Worm (Caenorhabditis elegans): ENCODE data around the gene Y54G2A.19.
"Not testable (repeated sequence)": the region's sequence is repeated elsewhere in the genome, so short reads cannot be mapped to it uniquely, and the experiment has no call there.

Gene Y54G2A.19

DNA sequence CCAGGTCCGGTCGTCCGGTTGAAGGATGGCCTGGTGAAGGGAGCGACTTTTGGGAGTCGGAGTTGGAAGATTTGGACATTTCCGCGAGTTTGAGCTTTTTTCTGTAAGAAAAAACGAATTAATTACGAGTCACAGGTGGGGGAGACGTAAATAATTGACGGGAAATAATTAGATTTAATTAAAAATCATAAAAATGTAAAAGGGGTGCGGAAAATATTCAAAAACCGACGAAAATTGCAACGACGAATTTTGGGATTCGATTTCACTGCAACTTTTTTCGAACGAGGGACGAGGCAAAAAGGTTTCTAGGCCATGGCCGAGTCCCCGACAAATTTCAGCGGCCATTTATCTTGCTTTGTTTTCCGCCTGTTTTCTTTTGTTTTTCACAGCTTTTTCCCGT lies at the start of gene Y54G2A.19:
Y54G2A.19 (minus strand) TSS at position 101 of the 400 bp plus-strand sequence.
- TF ChIP-seq him-1, W03F9.2, dao-5 (tag; optimal IDR thresholded peaks at IDR 0.05): not testable (repeated sequence)

DNA sequence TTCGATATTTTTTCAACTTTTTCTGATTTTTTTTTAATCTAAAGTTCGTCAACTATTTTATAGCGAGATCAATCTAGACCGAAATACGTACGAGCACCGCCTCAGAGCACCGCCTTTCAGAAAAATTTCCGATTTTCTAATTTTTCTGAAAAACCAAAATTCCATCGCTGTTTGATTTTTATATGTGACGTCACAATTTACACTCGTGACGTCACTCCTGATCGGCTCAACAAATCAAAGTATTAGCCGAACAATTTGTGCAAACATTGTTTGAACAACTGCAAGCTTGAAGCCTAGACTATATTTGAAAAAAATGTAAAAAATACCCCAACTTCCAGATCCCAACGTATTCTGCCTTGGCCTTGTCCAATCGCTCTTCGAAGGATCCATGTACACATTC lies 40.7 kb upstream of the Y54G2A.19 start:
- TF ChIP-seq W03F9.2 (tag; optimal IDR thresholded peaks at IDR 0.05), result no peak
- no peak for TF ChIP-seq dao-5 (tag; optimal IDR thresholded peaks at IDR 0.05)
- TF ChIP-seq him-1 (tag; optimal IDR thresholded peaks at IDR 0.05), result no peak

DNA sequence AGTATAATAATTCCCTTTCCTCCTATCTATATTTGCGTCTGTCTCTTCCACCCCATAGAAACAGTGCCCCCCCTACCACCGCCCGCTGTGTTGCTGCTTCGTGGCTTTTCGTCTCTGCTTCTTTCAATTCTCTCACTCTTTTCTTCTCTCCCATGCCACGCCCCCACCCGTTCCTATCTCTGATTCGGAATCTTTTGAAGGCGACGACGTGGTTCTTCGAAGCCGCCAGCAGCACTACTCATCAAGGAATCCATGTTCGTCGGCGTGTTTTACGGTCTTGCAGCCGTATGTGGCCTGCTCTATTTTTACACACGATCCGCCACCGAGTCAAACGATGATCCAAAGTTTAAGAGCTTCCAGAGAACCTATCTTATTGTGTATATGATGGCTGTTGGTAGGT lies 36.7 kb upstream of the Y54G2A.19 start, which contains the start of gene samt-1:
samt-1 (plus strand) TSS at position 176 of the 400 bp plus-strand sequence.
- TF ChIP-seq W03F9.2 (tag; optimal IDR thresholded peaks at IDR 0.05), result no peak
- no peak for TF ChIP-seq dao-5 (tag; optimal IDR thresholded peaks at IDR 0.05)
- TF ChIP-seq him-1 (tag; optimal IDR thresholded peaks at IDR 0.05), result no peak

DNA sequence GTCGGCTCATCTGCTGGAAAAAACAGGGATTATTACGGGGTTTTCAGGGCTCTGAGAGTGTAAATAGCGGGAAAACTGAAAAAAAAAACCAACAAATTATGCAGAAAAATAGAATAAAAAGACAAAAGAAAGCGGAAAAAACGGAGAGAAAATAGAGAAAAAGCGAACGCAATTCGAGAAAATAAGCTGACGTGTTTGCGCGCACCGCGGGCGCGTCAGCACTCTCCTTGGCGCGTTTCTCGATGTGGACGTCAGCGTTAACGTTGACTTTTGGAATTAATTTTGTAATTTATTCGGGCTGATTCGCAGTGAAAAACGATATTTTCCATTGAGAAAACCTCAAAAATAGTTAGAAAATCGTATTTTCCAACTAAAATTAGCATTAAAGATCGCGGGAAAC lies 33.9 kb upstream of the Y54G2A.19 start, which contains the start of gene manf-1:
manf-1 (minus strand) TSS at position 13 of the 400 bp plus-strand sequence.
- TF ChIP-seq W03F9.2 (tag; optimal IDR thresholded peaks at IDR 0.05), result peak; percentile 71
- TF ChIP-seq dao-5 (tag; optimal IDR thresholded peaks at IDR 0.05), result no peak
- TF ChIP-seq him-1 (tag; optimal IDR thresholded peaks at IDR 0.05), result no peak

DNA sequence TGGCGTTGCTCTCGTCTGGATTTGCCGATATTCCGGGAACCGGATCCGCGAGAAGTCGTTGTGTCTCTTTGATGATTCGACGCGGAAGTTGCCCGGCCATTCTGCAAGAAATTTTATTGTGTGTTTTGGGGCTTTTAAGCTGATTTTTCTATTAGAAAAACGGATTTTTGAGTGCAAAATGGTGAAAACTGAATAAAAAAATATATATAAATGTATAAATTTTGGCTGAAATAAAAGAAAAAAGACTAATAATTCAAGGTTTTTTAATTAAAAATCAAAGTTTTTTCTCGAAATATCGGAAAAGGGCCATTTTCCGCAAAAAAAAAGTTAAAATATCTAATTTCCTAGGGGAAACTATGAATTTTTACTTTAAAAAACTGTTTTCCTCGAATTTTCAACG lies 31.1 kb upstream of the Y54G2A.19 start, which contains the start of gene ubc-13:
ubc-13 (minus strand) TSS at position 101 of the 400 bp plus-strand sequence.
- no peak for TF ChIP-seq him-1 (tag; optimal IDR thresholded peaks at IDR 0.05)
- TF ChIP-seq W03F9.2 (tag; optimal IDR thresholded peaks at IDR 0.05), result no peak
- TF ChIP-seq dao-5 (tag; optimal IDR thresholded peaks at IDR 0.05), result no peak

DNA sequence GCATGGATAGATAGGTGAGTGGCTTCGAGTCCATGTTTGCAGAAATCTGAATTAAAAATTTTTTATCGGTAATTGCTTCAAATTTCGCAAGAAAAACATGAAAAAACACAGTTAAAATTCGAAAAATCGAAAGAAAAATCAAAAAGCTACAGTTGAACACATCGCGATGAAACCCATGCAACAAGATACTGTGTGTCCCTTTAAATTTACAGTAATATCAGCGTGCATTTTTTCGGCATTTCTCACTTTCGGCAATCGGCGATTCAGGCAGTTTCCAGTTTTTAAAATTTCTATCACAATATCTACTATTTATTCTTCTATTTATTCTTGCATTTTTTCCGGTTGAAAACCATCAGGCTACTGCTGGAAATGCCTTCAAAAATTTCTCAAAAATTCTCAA lies 27.7 kb upstream of the Y54G2A.19 start, which contains the start of gene fbxc-45:
fbxc-45 (minus strand) TSS at position 48 of the 400 bp plus-strand sequence.
- no peak for TF ChIP-seq W03F9.2 (tag; optimal IDR thresholded peaks at IDR 0.05)
- no peak for TF ChIP-seq dao-5 (tag; optimal IDR thresholded peaks at IDR 0.05)
- TF ChIP-seq him-1 (tag; optimal IDR thresholded peaks at IDR 0.05), result no peak

DNA sequence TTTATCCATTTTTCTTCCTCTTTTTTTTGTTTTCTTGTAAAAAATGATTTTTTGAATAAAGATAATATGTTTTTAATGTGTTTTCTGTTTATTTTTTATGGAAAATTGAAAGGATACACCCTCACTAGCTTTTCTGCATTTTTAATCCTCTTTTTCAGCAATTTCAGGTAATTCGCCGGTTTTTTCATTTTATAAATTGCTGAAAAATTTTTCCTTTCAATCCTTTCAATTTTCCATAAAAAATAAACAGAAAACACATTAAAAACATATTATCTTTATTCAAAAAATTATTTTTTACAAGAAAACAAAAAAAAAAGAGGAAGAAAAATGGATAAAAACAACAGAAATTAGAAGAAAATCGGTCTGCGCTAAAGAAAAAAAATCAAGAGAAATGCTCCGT lies 23.2 kb upstream of the Y54G2A.19 start, which contains the start of gene Y54G2A.50:
Y54G2A.50 (plus strand) TSS at position 301 of the 400 bp plus-strand sequence.
- not testable (repeated sequence) for TF ChIP-seq him-1, W03F9.2, dao-5 (tag; optimal IDR thresholded peaks at IDR 0.05)

DNA sequence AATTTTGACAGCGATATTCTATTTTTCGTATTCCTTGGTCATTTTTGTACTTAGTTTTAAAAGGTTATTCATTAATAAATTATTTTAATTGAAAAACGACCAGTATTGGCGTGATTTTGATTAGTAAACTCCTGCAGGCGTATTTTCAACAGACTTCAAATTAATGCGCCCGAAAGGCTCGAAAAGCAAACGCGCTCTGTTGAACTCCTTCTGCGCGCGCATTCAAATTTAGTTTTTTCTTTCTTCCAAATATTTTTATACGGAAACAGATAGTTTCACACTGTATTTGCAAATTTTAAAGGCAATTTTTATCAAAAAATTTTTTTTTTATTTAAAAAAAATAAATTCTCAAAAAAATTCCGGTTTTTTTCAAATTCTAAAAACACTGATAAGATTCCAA lies 21.5 kb upstream of the Y54G2A.19 start:
- no peak for TF ChIP-seq W03F9.2 (tag; optimal IDR thresholded peaks at IDR 0.05)
- TF ChIP-seq dao-5 (tag; optimal IDR thresholded peaks at IDR 0.05), result no peak
- TF ChIP-seq him-1 (tag; optimal IDR thresholded peaks at IDR 0.05), result no peak

DNA sequence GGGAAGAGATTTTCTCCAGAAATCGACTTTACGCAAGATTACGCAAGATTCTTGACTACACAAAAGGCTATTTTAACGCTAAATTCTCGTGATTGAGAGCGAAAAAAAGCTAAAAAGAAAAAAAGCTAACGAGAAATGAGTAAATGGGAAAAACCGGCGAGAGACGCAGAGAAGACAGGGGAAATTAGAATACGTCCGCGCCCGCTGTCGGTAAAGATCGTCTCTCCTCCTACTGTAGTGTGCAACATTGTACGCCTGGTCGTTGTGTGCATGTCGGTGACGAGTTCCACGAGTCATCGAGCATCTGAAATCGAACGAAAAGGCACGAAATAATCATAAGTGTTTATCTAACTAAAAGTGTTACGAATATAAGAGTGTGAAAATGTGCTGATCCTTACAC lies 20.0 kb upstream of the Y54G2A.19 start:
- TF ChIP-seq W03F9.2 (tag; optimal IDR thresholded peaks at IDR 0.05), result no peak
- no peak for TF ChIP-seq dao-5 (tag; optimal IDR thresholded peaks at IDR 0.05)
- TF ChIP-seq him-1 (tag; optimal IDR thresholded peaks at IDR 0.05), result no peak

DNA sequence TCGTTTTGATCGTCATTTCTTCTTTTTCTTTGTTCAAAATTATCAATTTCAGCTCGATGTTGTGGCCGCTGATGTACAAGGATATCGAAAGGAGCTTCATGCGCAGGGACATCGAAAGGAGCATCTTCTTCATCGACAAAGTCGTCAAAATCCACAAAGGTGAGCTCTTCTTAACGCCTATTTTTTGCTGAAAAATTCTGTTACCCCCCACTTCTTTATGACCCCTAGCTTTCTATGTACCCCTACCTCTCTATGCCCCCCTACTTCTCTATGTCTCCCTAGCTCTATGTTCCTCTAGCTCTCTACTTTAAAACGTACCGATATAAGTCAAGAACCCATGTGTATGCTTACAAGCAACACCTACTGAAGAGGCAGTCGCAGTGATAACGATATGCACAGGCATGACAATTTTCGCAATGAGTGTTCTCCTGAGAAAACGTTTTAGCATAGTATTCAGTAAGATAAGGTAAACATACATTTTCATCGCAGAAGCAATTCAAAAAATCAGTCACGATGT lies 3.2 kb upstream of the Y54G2A.19 start, which contains the start of gene Y54G2A.36:
Y54G2A.36 (plus strand) TSS at position 51 of the 517 bp plus-strand sequence.
- TF ChIP-seq him-1 (tag; optimal IDR thresholded peaks at IDR 0.05), result no peak
- TF ChIP-seq W03F9.2 (tag; optimal IDR thresholded peaks at IDR 0.05), result no peak
- no peak for TF ChIP-seq dao-5 (tag; optimal IDR thresholded peaks at IDR 0.05)

DNA sequence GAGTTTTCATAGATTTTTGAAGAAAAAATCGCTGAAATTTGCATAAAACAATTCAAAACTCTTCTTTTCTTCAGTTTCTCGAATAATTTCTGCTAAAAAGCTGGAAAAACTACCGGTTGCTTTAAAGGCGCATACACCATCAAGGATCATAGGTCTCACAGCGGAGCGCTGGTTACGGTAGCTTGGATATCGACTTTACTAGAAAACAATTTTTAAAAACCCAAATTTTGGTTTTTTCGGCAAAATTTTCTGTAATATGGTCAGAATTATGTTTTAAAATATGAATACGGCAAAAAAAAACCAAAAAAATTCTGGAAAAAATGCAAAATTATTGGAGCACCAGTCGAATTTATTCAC lies 1.1 kb downstream of the Y54G2A.19 start:
- TF ChIP-seq him-1 (tag; optimal IDR thresholded peaks at IDR 0.05) (no peak), dao-5 (tag; optimal IDR thresholded peaks at IDR 0.05) (no peak), W03F9.2 (tag; optimal IDR thresholded peaks at IDR 0.05) (no peak)

DNA sequence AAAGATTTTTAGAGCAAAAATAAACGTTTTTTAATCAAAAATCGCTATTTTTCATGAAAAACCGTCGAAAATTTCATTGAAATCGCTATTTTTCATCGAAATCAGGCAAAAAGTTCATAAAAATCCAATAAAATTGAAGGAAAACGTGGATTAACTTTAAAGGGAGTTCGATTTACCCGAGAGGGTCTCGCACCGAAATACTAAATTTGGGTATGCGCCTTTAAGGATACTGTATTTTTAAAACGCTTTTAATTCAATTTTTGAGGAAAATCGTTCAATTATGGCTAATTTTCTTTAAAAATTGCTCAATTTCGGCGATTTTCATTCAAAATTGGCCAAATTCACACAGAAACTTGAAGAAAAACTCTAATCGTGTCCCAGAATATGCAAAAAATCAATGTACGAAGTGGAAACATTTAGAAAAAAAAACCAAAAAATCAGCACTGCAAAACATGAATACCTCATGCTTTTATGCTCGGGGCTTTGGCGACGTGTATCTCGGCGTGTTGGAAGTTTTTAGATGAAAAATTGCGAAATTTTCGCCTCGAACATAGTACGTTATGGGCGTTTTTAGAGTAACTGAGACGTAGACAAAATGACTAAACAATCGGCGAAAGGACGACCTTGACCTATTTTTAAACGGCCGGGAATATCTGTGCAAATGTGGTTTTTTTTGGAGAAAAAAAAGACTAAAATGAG lies 1.6 kb downstream of the Y54G2A.19 start:
- TF ChIP-seq him-1 (tag; optimal IDR thresholded peaks at IDR 0.05) (no peak), dao-5 (tag; optimal IDR thresholded peaks at IDR 0.05) (no peak), W03F9.2 (tag; optimal IDR thresholded peaks at IDR 0.05) (no peak)

DNA sequence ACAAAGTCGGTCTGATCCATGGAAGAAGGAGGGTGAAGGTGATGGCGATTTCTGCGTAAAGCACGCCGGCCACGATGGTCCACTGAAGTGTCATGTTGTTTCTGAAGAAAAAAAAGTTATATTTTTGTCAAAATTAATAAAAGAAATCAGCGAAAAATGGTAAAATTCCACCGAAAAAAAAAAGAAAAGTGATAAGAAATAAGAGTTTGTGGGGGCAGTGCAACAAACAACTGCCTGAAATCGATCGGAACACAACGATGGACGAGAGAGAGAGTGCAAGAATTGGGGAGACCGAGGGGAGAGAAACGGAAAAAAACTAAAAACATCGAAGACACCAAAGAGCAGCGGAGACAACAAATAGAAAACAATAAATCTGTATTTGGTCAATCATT lies 2.1 kb downstream of the Y54G2A.19 start, which contains the start of gene Y54G2A.18:
Y54G2A.18 (minus strand) TSS at position 101 of the 392 bp plus-strand sequence.
- TF ChIP-seq W03F9.2 (tag; optimal IDR thresholded peaks at IDR 0.05) (no peak), dao-5 (tag; optimal IDR thresholded peaks at IDR 0.05) (no peak), him-1 (tag; optimal IDR thresholded peaks at IDR 0.05) (no peak)

Data from whole organism, L4/young adult.